Worm (Caenorhabditis elegans) whole organism, midembryonic: Measurements from ENCODE around the gene srh-17.

ENCODE experiments used
- T22C8.4 ChIP-seq: fragments of 200-800 bp; sonication (Bioruptor generic); IDR thresholded peaks from 2 replicates; pipeline ENCODE4 v1.3.6; 2022; ENCODE audit warnings: missing genetic modification characterization, missing compliant biosample characterization
- cog-1 ChIP-seq: sonication (generic microtip); optimal IDR thresholded peaks from 2 replicates; lab custom pipeline; 2016; ENCODE audit warnings: missing genetic modification characterization, missing compliant biosample characterization
- flt-1 ChIP-seq: fragments of 200-800 bp; sonication (Bioruptor generic); IDR thresholded peaks from 2 replicates; pipeline ENCODE4 v1.3.6; 2022; ENCODE audit warnings: missing genetic modification characterization, missing compliant biosample characterization
- klf-2 ChIP-seq: fragments of 200-800 bp; sonication (Bioruptor generic); conservative IDR thresholded peaks from 2 replicates; pipeline ENCODE4 v1.3.6; 2022; ENCODE audit warnings: missing genetic modification reagents, missing genetic modification characterization, missing compliant biosample characterization
- med-1 ChIP-seq: sonication (generic microtip); optimal IDR thresholded peaks from 2 replicates; lab custom pipeline; 2017; ENCODE audit warnings: missing genetic modification characterization, mild to moderate bottlenecking, missing compliant biosample characterization, antibody characterized with exemption, missing genetic modification reagents; ENCODE audit not compliant: insufficient read depth
- ref-1 ChIP-seq: fragments of 200-800 bp; sonication (Bioruptor generic); conservative IDR thresholded peaks from 2 replicates; pipeline ENCODE4 v1.3.6; 2022; ENCODE audit warnings: missing genetic modification reagents, missing genetic modification characterization, missing compliant biosample characterization
- tab-1 ChIP-seq: fragments of 200-800 bp; sonication (Bioruptor generic); IDR thresholded peaks from 2 replicates; pipeline ENCODE4 v1.3.6; 2022; ENCODE audit warnings: missing genetic modification characterization, missing compliant biosample characterization
- ztf-23 ChIP-seq: fragments of 200-800 bp; sonication (Bioruptor generic); IDR thresholded peaks from 2 replicates; pipeline ENCODE4 v1.3.6; 2022; ENCODE audit warnings: missing genetic modification reagents, missing genetic modification characterization, missing compliant biosample characterization
- ztf-29 ChIP-seq: fragments of 200-800 bp; sonication (Bioruptor generic); IDR thresholded peaks from 2 replicates; pipeline ENCODE4 v1.3.6; 2022; ENCODE audit warnings: missing genetic modification reagents, missing genetic modification characterization, missing compliant biosample characterization

srh-17 gene

DNA sequence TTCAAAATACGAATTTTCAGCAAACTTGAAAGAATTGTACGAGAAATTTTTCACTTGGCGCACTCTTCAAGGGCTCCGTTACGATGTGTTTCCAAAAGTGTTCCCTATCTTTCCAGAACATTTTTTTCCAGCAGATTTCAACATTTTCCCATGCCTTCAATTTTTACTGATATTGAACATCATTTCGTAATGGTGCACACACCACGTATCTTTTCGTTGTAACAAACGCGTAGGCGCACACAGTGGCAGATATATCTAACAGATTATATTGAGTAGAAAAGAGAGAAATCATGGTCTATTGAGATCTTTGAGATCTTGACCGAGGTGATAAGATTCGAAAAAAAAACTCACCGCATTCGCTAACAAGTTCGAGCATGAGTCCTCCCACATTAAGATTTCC lies 34.6 kb downstream of the srh-17 start:
- TF ChIP-seq ztf-23 (GFP tag; lab: Robert Waterston, UW): no peak
- TF ChIP-seq cog-1: no peak
- no peak for TF ChIP-seq ztf-29
- no peak for TF ChIP-seq T22C8.4 (GFP tag; lab: Robert Waterston, UW)
- TF ChIP-seq flt-1 (GFP tag; lab: Robert Waterston, UW): no peak
- TF ChIP-seq tab-1: no peak
- no peak for TF ChIP-seq med-1 (GFP tag; lab: Kevin White, UChicago)
- no peak for TF ChIP-seq ref-1 (GFP tag; lab: Robert Waterston, UW)
- TF ChIP-seq klf-2 (GFP tag; lab: Robert Waterston, UW): no peak

ce11 chrV:14696604-14697307 lies 35.7 kb downstream of the srh-17 start, which contains the start of gene unc-112:
Gene unc-112, minus strand, starts transcription at chrV:14696654.
- peak; percentile 92 for TF ChIP-seq cog-1
- no peak for TF ChIP-seq med-1 (GFP tag; lab: Kevin White, UChicago)
- TF ChIP-seq klf-2 (GFP tag; lab: Robert Waterston, UW): 0 out of 2 replicates have a peak, but pooled peaks have one; percentile 38
- 0 out of 2 replicates have a peak, but pooled peaks have one; percentile 11 for TF ChIP-seq flt-1 (GFP tag; lab: Robert Waterston, UW)
- TF ChIP-seq ref-1 (GFP tag; lab: Robert Waterston, UW): no peak
- peak; percentile 66; the same call in 1 of the 2 replicates for TF ChIP-seq ztf-23 (GFP tag; lab: Robert Waterston, UW)
- 0 out of 2 replicates have a peak, but pooled peaks have one; percentile 31 for TF ChIP-seq ztf-29

- TF ChIP-seq flt-1 (GFP tag; lab: Robert Waterston, UW) (no peak), cog-1 (no peak), klf-2 (GFP tag; lab: Robert Waterston, UW) (no peak), tab-1 (no peak), T22C8.4 (GFP tag; lab: Robert Waterston, UW) (no peak), med-1 (GFP tag; lab: Kevin White, UChicago) (no peak)
These were observed 36.9 kb downstream of the srh-17 start for ce11 chrV:14698005-14698404.

DNA sequence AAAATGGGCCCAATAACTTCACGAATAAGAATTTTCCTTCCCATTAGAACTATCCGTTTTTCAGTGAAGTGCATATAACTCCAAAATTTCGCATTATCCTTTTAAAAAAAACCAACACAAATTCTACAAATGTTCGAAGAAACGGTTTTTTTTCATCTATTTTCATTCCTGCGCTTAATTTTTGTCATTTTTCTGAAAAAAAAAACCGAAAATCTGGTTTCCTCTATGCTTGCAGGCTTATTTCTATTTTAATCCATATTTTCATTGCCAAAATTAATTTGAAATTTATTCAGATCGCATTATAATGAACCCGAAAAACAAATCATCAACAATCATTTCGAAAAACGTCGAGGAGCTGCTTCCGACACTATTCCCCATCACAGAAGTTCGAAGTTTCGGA lies 37.6 kb downstream of the srh-17 start, which contains the start of gene set-5:
Gene set-5, plus strand, starts transcription at position 301 of the 400 bp plus-strand sequence.
- TF ChIP-seq ztf-29 (no peak), cog-1 (no peak), T22C8.4 (GFP tag; lab: Robert Waterston, UW) (no peak), ref-1 (GFP tag; lab: Robert Waterston, UW) (no peak)

- TF ChIP-seq ref-1 (GFP tag; lab: Robert Waterston, UW) (no peak), klf-2 (GFP tag; lab: Robert Waterston, UW) (no peak), ztf-29 (no peak), tab-1 (no peak), ztf-23 (GFP tag; lab: Robert Waterston, UW) (no peak), flt-1 (GFP tag; lab: Robert Waterston, UW) (no peak), T22C8.4 (GFP tag; lab: Robert Waterston, UW) (no peak), cog-1 (no peak), med-1 (GFP tag; lab: Kevin White, UChicago) (no peak)
These were observed 46.9 kb downstream of the srh-17 start, which contains the start of gene R08A2.9 for ce11 chrV:14707958-14708357. Gene R08A2.9, plus strand, starts transcription at chrV:14708258.

- no peak for TF ChIP-seq T22C8.4 (GFP tag; lab: Robert Waterston, UW)
- TF ChIP-seq ztf-29: no peak
- TF ChIP-seq ref-1 (GFP tag; lab: Robert Waterston, UW): no peak
- TF ChIP-seq med-1 (GFP tag; lab: Kevin White, UChicago): no peak
- TF ChIP-seq tab-1: no peak
- TF ChIP-seq cog-1: no peak
- TF ChIP-seq klf-2 (GFP tag; lab: Robert Waterston, UW): no peak
- no peak for TF ChIP-seq ztf-23 (GFP tag; lab: Robert Waterston, UW)
- no peak for TF ChIP-seq flt-1 (GFP tag; lab: Robert Waterston, UW)
These were observed 50.0 kb downstream of the srh-17 start, which contains the start of gene ssp-33 for ce11 chrV:14711077-14711476. Gene ssp-33, plus strand, starts transcription at chrV:14711377.

DNA sequence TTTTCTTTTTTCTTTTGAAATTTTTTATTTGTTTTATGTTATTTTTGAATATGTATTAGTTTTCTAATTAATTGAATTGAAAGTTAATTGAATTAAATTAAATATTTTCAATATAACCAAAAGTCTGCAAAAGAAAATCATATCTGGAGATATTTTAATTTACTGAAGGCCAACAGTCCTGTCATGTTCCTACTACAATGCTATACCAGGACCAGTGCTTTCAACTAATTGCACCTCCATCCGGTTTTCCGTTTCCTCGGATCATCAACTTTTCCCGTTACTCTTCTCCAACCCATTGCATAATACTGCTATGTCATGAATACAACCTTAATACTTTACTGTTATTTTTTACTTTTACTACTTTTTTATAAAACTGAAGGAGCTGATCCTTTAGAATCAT lies 51.2 kb downstream of the srh-17 start, which contains the start of gene R08A2.5:
Gene R08A2.5, plus strand, starts transcription at position 301 of the 400 bp plus-strand sequence.
- TF ChIP-seq flt-1 (GFP tag; lab: Robert Waterston, UW): no peak
